Worm (Caenorhabditis elegans): ENCODE measurements around the gene eat-4.

ce11 chrIII:9151782-9152181, 15.1 kb downstream of the eat-4 start:
- TF ChIP-seq ama-1 (optimal IDR thresholded peaks at IDR 0.05) (no peak), tbx-37 (GFP tag; conservative IDR thresholded peaks at IDR 0.05) (no peak), F13C5.2 (tag; optimal IDR thresholded peaks at IDR 0.05) (no peak), ceh-13 (GFP tag; optimal IDR thresholded peaks at IDR 0.05) (no peak), hmbx-1 (tag; optimal IDR thresholded peaks at IDR 0.05) (no peak), tra-4 (tag; optimal IDR thresholded peaks at IDR 0.05) (no peak)

Data from whole organism, early embryonic.